Worm (Caenorhabditis elegans) whole organism, early embryonic: ENCODE results near the gene C16C10.9.

ENCODE experiments used
- aly-1 ChIP-seq: sonication (generic microtip); optimal IDR thresholded peaks from 2 replicates; lab custom pipeline; 2016; ENCODE audit warnings: missing genetic modification characterization, missing compliant biosample characterization
- ama-1 ChIP-seq: fragments of 150-350 bp; optimal IDR thresholded peaks from 2 replicates; lab custom pipeline; 2014
- ceh-13 ChIP-seq: fragments of 200-800 bp; sonication (Bioruptor generic); optimal IDR thresholded peaks from 2 replicates; lab custom pipeline; 2018; ENCODE audit warnings: mild to moderate bottlenecking, missing genetic modification characterization, missing compliant biosample characterization
- ceh-36 ChIP-seq: sonication (generic microtip); optimal IDR thresholded peaks from 2 replicates; lab custom pipeline; 2016; ENCODE audit warnings: missing genetic modification characterization, inconsistent platforms, missing compliant biosample characterization
- flt-1 ChIP-seq: fragments of 200-800 bp; sonication (Bioruptor generic); IDR thresholded peaks from 2 replicates; pipeline ENCODE4 v1.3.6; 2022; ENCODE audit warnings: missing genetic modification characterization, missing compliant biosample characterization
- hmbx-1 ChIP-seq: sonication (generic microtip); optimal IDR thresholded peaks from 2 replicates; lab custom pipeline; 2016; ENCODE audit warnings: mild to moderate bottlenecking, missing genetic modification characterization, missing compliant biosample characterization
- hmg-4 ChIP-seq: fragments of 200-800 bp; sonication (Bioruptor generic); optimal IDR thresholded peaks from 2 replicates; lab custom pipeline; 2018; ENCODE audit warnings: mild to moderate bottlenecking, missing genetic modification characterization, missing compliant biosample characterization
- hnd-1 ChIP-seq: sonication (generic microtip); optimal IDR thresholded peaks from 2 replicates; lab custom pipeline; 2016; ENCODE audit warnings: missing genetic modification characterization, missing compliant biosample characterization
- pes-1 ChIP-seq: fragments of 200-800 bp; sonication (Bioruptor generic); IDR thresholded peaks from 2 replicates; pipeline ENCODE4 v1.3.6; 2022; ENCODE audit warnings: missing genetic modification reagents, missing genetic modification characterization, missing compliant biosample characterization
- scrt-1 ChIP-seq: fragments of 200-800 bp; sonication (Bioruptor generic); IDR thresholded peaks from 2 replicates; pipeline ENCODE4 v1.3.6; 2022; ENCODE audit warnings: missing genetic modification characterization, missing compliant biosample characterization
- tbx-37 ChIP-seq: fragments of 200-800 bp; sonication (Bioruptor generic); conservative IDR thresholded peaks from 2 replicates; pipeline ENCODE4 v1.3.6; 2022; ENCODE audit warnings: missing genetic modification reagents, missing genetic modification characterization, missing compliant biosample characterization
- tra-4 ChIP-seq: sonication (generic microtip); optimal IDR thresholded peaks from 2 replicates; lab custom pipeline; 2017; ENCODE audit warnings: missing genetic modification characterization, missing compliant biosample characterization

DNA sequence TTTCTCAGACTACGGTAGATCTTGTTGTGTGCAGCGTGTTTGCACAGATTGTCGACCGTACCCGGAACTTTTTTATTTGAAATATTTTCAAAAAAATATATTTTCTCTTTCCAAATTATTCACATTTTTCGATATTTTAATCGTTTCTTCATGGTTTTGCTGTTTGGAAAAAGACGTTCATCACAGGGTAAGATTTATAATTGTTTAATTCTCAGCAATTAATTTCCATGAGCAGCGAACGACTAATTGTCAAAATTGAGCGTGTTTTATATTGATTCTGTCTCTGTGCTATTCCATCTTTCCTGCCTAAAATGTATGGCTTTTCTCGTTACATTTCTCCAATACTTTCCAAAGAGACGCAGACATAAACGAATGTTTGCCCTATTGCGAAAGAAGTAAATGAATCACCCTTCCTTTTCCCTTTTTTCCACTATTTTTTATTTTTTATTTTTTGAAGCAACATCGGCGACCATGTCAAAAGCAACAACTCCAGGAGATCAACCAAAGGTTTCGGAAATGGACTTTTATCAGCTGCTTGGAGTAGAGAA is 34.0 kb upstream of the C16C10.9 start, which contains the start of gene dnj-16:
- TF ChIP-seq tbx-37 (GFP tag; lab: Robert Waterston, UW) (no peak), flt-1 (GFP tag; lab: Robert Waterston, UW) (no peak), pes-1 (GFP tag; lab: Robert Waterston, UW) (no peak), hmg-4 (GFP tag; lab: Kevin White, UChicago) (no peak), ama-1 (lab: Kevin White, UChicago) (no peak), hnd-1 (tag; lab: Kevin White, UChicago) (no peak), tra-4 (tag; lab: Kevin White, UChicago) (no peak), aly-1 (tag; lab: Kevin White, UChicago) (no peak), ceh-36 (tag; lab: Kevin White, UChicago) (no peak), hmbx-1 (tag; lab: Kevin White, UChicago) (no peak), scrt-1 (GFP tag; lab: Robert Waterston, UW) (no peak), ceh-13 (GFP tag; lab: Kevin White, UChicago) (no peak)
